Worm (Caenorhabditis elegans) whole organism, L4 larva: ENCODE data around the gene unc-42.

ENCODE experiments used
- aha-1 ChIP-seq: fragments of 150-350 bp; peaks from one replicate; lab custom pipeline; 2014; ENCODE audit warnings: missing biosample characterization, missing genetic modification characterization
- ama-1 ChIP-seq: fragments of 150-350 bp; optimal IDR thresholded peaks from 2 replicates; lab custom pipeline; 2014; ENCODE audit warnings: inconsistent platforms, mixed read lengths
- ceh-32 ChIP-seq: sonication (generic microtip); optimal IDR thresholded peaks from 2 replicates; lab custom pipeline; 2016; ENCODE audit warnings: mild to moderate bottlenecking, missing genetic modification characterization, missing compliant biosample characterization; ENCODE audit not compliant: poor library complexity
- fkh-10 ChIP-seq: fragments of 150-350 bp; optimal IDR thresholded peaks from 2 replicates; lab custom pipeline; 2014; ENCODE audit warnings: missing biosample characterization, missing genetic modification reagents, missing genetic modification characterization
- lsy-2 ChIP-seq, 2 experiments: fragments of 150-350 bp in 1 of 2; sonication (generic microtip) in 1 of 2; optimal IDR thresholded peaks; 2 replicates each; lab custom pipeline; 2014 to 2017; ENCODE audit warnings: missing biosample characterization in 2 of 2, missing genetic modification characterization in 2 of 2
- pqm-1 ChIP-seq: sonication (generic microtip); optimal IDR thresholded peaks from 2 replicates; lab custom pipeline; 2017; ENCODE audit warnings: missing biosample characterization, missing genetic modification characterization
- unc-39 ChIP-seq: sonication (generic microtip); optimal IDR thresholded peaks from 2 replicates; lab custom pipeline; 2017; ENCODE audit warnings: missing biosample characterization, missing genetic modification characterization

- TF ChIP-seq ama-1 (lab: Kevin White, UChicago) (no peak), unc-39 (tag; lab: Kevin White, UChicago) (no peak), lsy-2 (tag; optimal IDR thresholded peaks at IDR 0.05; lab: Kevin White, UChicago) (no peak), aha-1 (tag; lab: Kevin White, UChicago) (no peak), pqm-1 (tag; lab: Kevin White, UChicago) (no peak), fkh-10 (GFP tag; lab: Kevin White, UChicago) (no peak), ceh-32 (no peak)
Observed at ce11 chrV:9805161-9805560, 36.0 kb upstream of the unc-42 start, which contains the start of gene sru-37.
